Worm (Caenorhabditis elegans): ENCODE data around the gene dnc-1.

- TF ChIP-seq unc-130 (tag; optimal IDR thresholded peaks at IDR 0.05) (no peak), efl-3 (GFP tag; optimal IDR thresholded peaks at IDR 0.05) (no peak), lin-39 (tag; optimal IDR thresholded peaks at IDR 0.05) (no peak)
Measured at ce11 chrIV:10904282-10904681, 28.7 kb downstream of the dnc-1 start, which contains the start of gene ZK596.3.

Measured in whole organism, L1 larva.